Worm (Caenorhabditis elegans) whole organism, L4/young adult: ENCODE measurements around the gene flp-24.

ENCODE experiments used
- W03F9.2 ChIP-seq: fragments of 150-350 bp; optimal IDR thresholded peaks from 2 replicates; lab custom pipeline; 2014; ENCODE audit warnings: missing biosample characterization, missing genetic modification characterization
- him-1 ChIP-seq: sonication (generic microtip); optimal IDR thresholded peaks from 2 replicates; lab custom pipeline; 2016; ENCODE audit warnings: missing genotype, missing genetic modification reagents, missing genetic modification characterization, missing compliant biosample characterization

DNA sequence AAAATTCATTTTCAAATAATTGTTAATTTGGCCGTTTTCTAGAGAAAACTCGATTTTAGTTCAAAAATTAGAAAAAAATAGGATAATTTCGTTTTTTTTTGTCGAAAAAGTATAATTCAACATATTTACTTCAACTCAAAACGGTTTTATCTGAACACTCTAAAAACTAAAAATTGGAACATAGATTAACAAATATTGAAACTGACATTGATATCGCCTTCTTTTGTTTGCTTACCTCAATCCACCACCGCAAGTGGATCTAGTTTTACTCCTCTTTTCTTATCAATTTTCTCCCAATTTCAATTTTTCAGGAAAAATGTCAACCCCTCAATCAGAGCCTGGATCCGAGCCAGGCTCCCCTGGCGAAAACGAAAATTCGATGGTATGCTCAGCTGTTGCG lies 40.0 kb downstream of the flp-24 start, which contains the start of gene ptl-1:
- TF ChIP-seq him-1 (tag; lab: Kevin White, UChicago), result no peak
- no peak for TF ChIP-seq W03F9.2 (tag; lab: Kevin White, UChicago)
